Fruit fly (Drosophila melanogaster): Measurements from ENCODE around the gene Cse1.

Cse1 gene

dm6 chr2L:16852318-16852932 is 27.4 kb upstream of the Cse1 start, which contains the start of gene CG31810 (continued):
- TF ChIP-seq row (GFP tag; IDR thresholded peaks at IDR 0.05) (peak; percentile 43), pita (GFP tag; optimal IDR thresholded peaks at IDR 0.05) (peak; percentile 3), Blimp-1 (GFP tag; optimal IDR thresholded peaks at IDR 0.05) (peak; percentile 4), CG8478 (optimal IDR thresholded peaks at IDR 0.05) (no peak), Hsf (GFP tag; optimal IDR thresholded peaks at IDR 0.05) (no peak), gem (tag; optimal IDR thresholded peaks at IDR 0.05) (peak; percentile 41), Fer1 (GFP tag; optimal IDR thresholded peaks at IDR 0.05) (peak; percentile 8), CG32532 (GFP tag; IDR thresholded peaks at IDR 0.05) (no peak), CG31441 (GFP tag; IDR thresholded peaks at IDR 0.05) (peak; percentile 32; the same call in 1 of the 2 replicates), CG11504 (tag; optimal IDR thresholded peaks at IDR 0.05) (peak; percentile 32), CG15479 (GFP tag; optimal IDR thresholded peaks at IDR 0.05) (no peak), CG11560 (tag; IDR thresholded peaks at IDR 0.05) (no peak), HmgZ (tag; optimal IDR thresholded peaks at IDR 0.05) (no peak), CG33557 (GFP tag; optimal IDR thresholded peaks at IDR 0.05) (no peak), CG17361 (GFP tag; IDR thresholded peaks at IDR 0.05) (0 out of 3 replicates have a peak, but pooled peaks have one; percentile 20), CTCF (GFP tag; optimal IDR thresholded peaks at IDR 0.05) (peak; percentile 31), hkb (optimal IDR thresholded peaks at IDR 0.05) (no peak), hkb (GFP tag; IDR thresholded peaks at IDR 0.05) (no peak), Myb (GFP tag; optimal IDR thresholded peaks at IDR 0.05) (no peak), phol (tag; optimal IDR thresholded peaks at IDR 0.05) (peak; percentile 2), al (GFP tag; IDR thresholded peaks at IDR 0.05) (no peak), CG2712 (tag; optimal IDR thresholded peaks at IDR 0.05) (peak; percentile 17), CG17359 (tag; optimal IDR thresholded peaks at IDR 0.05) (peak; percentile 42), CG7963 (GFP tag; IDR thresholded peaks at IDR 0.05; ENCODE audit: partially characterized antibody) (no peak), NC2β (GFP tag; optimal IDR thresholded peaks at IDR 0.05) (no peak), CG30020 (tag; optimal IDR thresholded peaks at IDR 0.05) (no peak), nmo (GFP tag; optimal IDR thresholded peaks at IDR 0.05) (no peak), maf-S (GFP tag; optimal IDR thresholded peaks at IDR 0.05) (no peak), CG5180 (GFP tag; optimal IDR thresholded peaks at IDR 0.05) (no peak), ro (GFP tag; IDR thresholded peaks at IDR 0.05) (no peak), jing (GFP tag; optimal IDR thresholded peaks at IDR 0.05) (no peak), tup (GFP tag; optimal IDR thresholded peaks at IDR 0.05) (no peak), seq (GFP tag; IDR thresholded peaks at IDR 0.05) (no peak), dimm (GFP tag; IDR thresholded peaks at IDR 0.05) (no peak), jumu (GFP tag; optimal IDR thresholded peaks at IDR 0.05) (no peak), ems (GFP tag; optimal IDR thresholded peaks at IDR 0.05) (no peak), D19A (tag; optimal IDR thresholded peaks at IDR 0.05) (peak; percentile 16), dan (GFP tag; IDR thresholded peaks at IDR 0.05) (no peak), unpg (GFP tag; optimal IDR thresholded peaks at IDR 0.05) (peak; percentile 35), CG6765 (GFP tag; optimal IDR thresholded peaks at IDR 0.05) (no peak), CG18262 (tag; optimal IDR thresholded peaks at IDR 0.05) (no peak), CG17829 (tag; optimal IDR thresholded peaks at IDR 0.05) (peak; percentile 2), CG16863 (GFP tag; optimal IDR thresholded peaks at IDR 0.05) (no peak), stc (GFP tag; IDR thresholded peaks at IDR 0.05) (0 out of 2 replicates have a peak, but pooled peaks have one; percentile 8), CG13123 (GFP tag; optimal IDR thresholded peaks at IDR 0.05) (no peak), CG2889 (GFP tag; IDR thresholded peaks at IDR 0.05) (peak; percentile 70; the same call in 2 of the 3 replicates), stwl (tag; optimal IDR thresholded peaks at IDR 0.05) (peak; percentile 16), CG3163 (GFP tag; optimal IDR thresholded peaks at IDR 0.05) (peak; percentile 76), fru (optimal IDR thresholded peaks at IDR 0.05) (no peak), Adf1 (GFP tag; IDR thresholded peaks at IDR 0.05) (no peak), CG10654 (GFP tag; optimal IDR thresholded peaks at IDR 0.05) (no peak), PHDP (tag; optimal IDR thresholded peaks at IDR 0.05) (peak; percentile 26)
